Worm (Caenorhabditis elegans) whole organism, late embryonic: ENCODE results near the gene C30B5.6.

Source experiments
- K02D7.2 ChIP-seq: sonication (generic microtip); optimal IDR thresholded peaks from 2 replicates; lab custom pipeline; 2017; ENCODE audit warnings: mild to moderate bottlenecking, missing genetic modification characterization, missing compliant biosample characterization
- Y22D7AL.16 ChIP-seq: sonication (generic microtip); optimal IDR thresholded peaks from 2 replicates; lab custom pipeline; 2016; ENCODE audit warnings: missing genetic modification characterization, missing compliant biosample characterization
- ceh-14 ChIP-seq: sonication (generic microtip); optimal IDR thresholded peaks from 2 replicates; lab custom pipeline; 2016; ENCODE audit warnings: missing genotype, missing genetic modification characterization, missing compliant biosample characterization
- ceh-2 ChIP-seq: sonication (generic microtip); optimal IDR thresholded peaks from 2 replicates; lab custom pipeline; 2016; ENCODE audit warnings: missing genotype, missing genetic modification characterization, missing compliant biosample characterization
- ceh-24 ChIP-seq: sonication (generic microtip); optimal IDR thresholded peaks from 2 replicates; lab custom pipeline; 2016; ENCODE audit warnings: mild to moderate bottlenecking, missing genetic modification characterization, missing compliant biosample characterization
- ceh-30 ChIP-seq: fragments of 150-350 bp; optimal IDR thresholded peaks from 2 replicates; lab custom pipeline; 2014; ENCODE audit warnings: missing biosample characterization, missing genetic modification characterization
- ceh-45 ChIP-seq: fragments of 200-800 bp; sonication (Bioruptor generic); IDR thresholded peaks from 2 replicates; pipeline ENCODE4 v1.3.6; 2022; ENCODE audit warnings: missing genetic modification reagents, missing genetic modification characterization, missing compliant biosample characterization
- ceh-48 ChIP-seq: sonication (generic microtip); optimal IDR thresholded peaks from 2 replicates; lab custom pipeline; 2016; ENCODE audit warnings: missing genetic modification characterization, inconsistent platforms, missing compliant biosample characterization
- ceh-6 ChIP-seq: fragments of 200-800 bp; sonication (Bioruptor generic); optimal IDR thresholded peaks from 2 replicates; lab custom pipeline; 2018; ENCODE audit warnings: mild to moderate bottlenecking, missing genetic modification characterization, missing compliant biosample characterization
- ceh-9 ChIP-seq: sonication (generic microtip); optimal IDR thresholded peaks from 2 replicates; lab custom pipeline; 2016; ENCODE audit warnings: mild to moderate bottlenecking, missing genetic modification characterization, inconsistent platforms, missing compliant biosample characterization
- che-1 ChIP-seq: sonication (generic microtip); optimal IDR thresholded peaks from 2 replicates; lab custom pipeline; 2016; ENCODE audit warnings: mild to moderate bottlenecking, missing genetic modification characterization, missing compliant biosample characterization
- dve-1 ChIP-seq: sonication (generic microtip); optimal IDR thresholded peaks from 2 replicates; lab custom pipeline; 2017; ENCODE audit warnings: antibody characterized with exemption, mild to moderate bottlenecking, missing genetic modification characterization, missing compliant biosample characterization
- eyg-1 ChIP-seq: sonication (generic microtip); optimal IDR thresholded peaks from 2 replicates; lab custom pipeline; 2016; ENCODE audit warnings: missing genotype, missing genetic modification characterization, missing compliant biosample characterization
- fax-1 ChIP-seq: sonication (generic microtip); optimal IDR thresholded peaks from 2 replicates; lab custom pipeline; 2016; ENCODE audit warnings: missing genotype, missing genetic modification characterization, missing compliant biosample characterization
- fkh-10 ChIP-seq: fragments of 150-350 bp; optimal IDR thresholded peaks from 2 replicates; lab custom pipeline; 2014; ENCODE audit warnings: missing biosample characterization, missing genetic modification reagents, missing genetic modification characterization
- gmeb-2 ChIP-seq: sonication (generic microtip); optimal IDR thresholded peaks from 2 replicates; lab custom pipeline; 2016; ENCODE audit warnings: missing genetic modification characterization, inconsistent platforms, missing compliant biosample characterization
- hlh-13 ChIP-seq: fragments of 200-800 bp; sonication (Bioruptor generic); optimal IDR thresholded peaks from 2 replicates; lab custom pipeline; 2018; ENCODE audit warnings: mild to moderate bottlenecking, missing genetic modification characterization, missing compliant biosample characterization
- hlh-15 ChIP-seq: sonication (generic microtip); optimal IDR thresholded peaks from 2 replicates; lab custom pipeline; 2016; ENCODE audit warnings: missing genetic modification characterization, missing compliant biosample characterization
- hlh-6 ChIP-seq: sonication (generic microtip); optimal IDR thresholded peaks from 2 replicates; lab custom pipeline; 2016; ENCODE audit warnings: missing genotype, missing genetic modification characterization, missing compliant biosample characterization
- hlh-8 ChIP-seq: sonication (generic microtip); optimal IDR thresholded peaks from 2 replicates; lab custom pipeline; 2016; ENCODE audit warnings: missing genotype, missing genetic modification characterization, missing compliant biosample characterization
- lim-6 ChIP-seq: sonication (generic microtip); optimal IDR thresholded peaks from 2 replicates; lab custom pipeline; 2016; ENCODE audit warnings: missing genetic modification characterization, missing compliant biosample characterization
- lin-11 ChIP-seq: fragments of 200-800 bp; sonication (Bioruptor generic); optimal IDR thresholded peaks from 2 replicates; lab custom pipeline; 2018; ENCODE audit warnings: mild to moderate bottlenecking, missing genetic modification characterization, missing compliant biosample characterization
- madf-2 ChIP-seq: sonication (generic microtip); optimal IDR thresholded peaks from 2 replicates; lab custom pipeline; 2017; ENCODE audit warnings: missing genetic modification characterization, missing compliant biosample characterization
- nfya-1 ChIP-seq: sonication (generic microtip); optimal IDR thresholded peaks from 2 replicates; lab custom pipeline; 2017; ENCODE audit warnings: missing genetic modification characterization, mild to moderate bottlenecking, missing compliant biosample characterization, antibody characterized with exemption, moderate library complexity
- nhr-11 ChIP-seq: fragments of 150-350 bp; optimal IDR thresholded peaks from 2 replicates; lab custom pipeline; 2014; ENCODE audit warnings: missing biosample characterization, missing genetic modification characterization
- nhr-232 ChIP-seq: sonication (generic microtip); optimal IDR thresholded peaks from 2 replicates; lab custom pipeline; 2016; ENCODE audit warnings: missing genetic modification characterization, missing compliant biosample characterization
- odd-2 ChIP-seq: sonication (generic microtip); optimal IDR thresholded peaks from 2 replicates; lab custom pipeline; 2017; ENCODE audit warnings: antibody characterized with exemption, mild to moderate bottlenecking, missing genetic modification characterization, missing compliant biosample characterization
- pat-9 ChIP-seq: fragments of 200-800 bp; sonication (Bioruptor generic); optimal IDR thresholded peaks from 2 replicates; lab custom pipeline; 2018; ENCODE audit warnings: mild to moderate bottlenecking, missing genetic modification characterization, moderate library complexity, missing compliant biosample characterization
- pha-2 ChIP-seq: sonication (generic microtip); optimal IDR thresholded peaks from 2 replicates; lab custom pipeline; 2017; ENCODE audit warnings: mild to moderate bottlenecking, missing genetic modification characterization, missing compliant biosample characterization
- pqm-1 ChIP-seq: sonication (generic microtip); optimal IDR thresholded peaks from 2 replicates; lab custom pipeline; 2016; ENCODE audit warnings: missing genetic modification characterization, missing compliant biosample characterization
- sdc-2 ChIP-seq: sonication (generic microtip); optimal IDR thresholded peaks from 2 replicates; lab custom pipeline; 2016; ENCODE audit warnings: missing genotype, missing genetic modification characterization, missing compliant biosample characterization
- syd-9 ChIP-seq: sonication (generic microtip); optimal IDR thresholded peaks from 2 replicates; lab custom pipeline; 2016; ENCODE audit warnings: mild to moderate bottlenecking, missing genetic modification characterization, moderate library complexity, missing compliant biosample characterization
- tbx-7 ChIP-seq: sonication (generic microtip); optimal IDR thresholded peaks from 2 replicates; lab custom pipeline; 2016; ENCODE audit warnings: missing genotype, missing genetic modification characterization, missing compliant biosample characterization
- ttx-3 ChIP-seq: sonication (generic microtip); optimal IDR thresholded peaks from 2 replicates; lab custom pipeline; 2016; ENCODE audit warnings: missing genetic modification reagents, missing genetic modification characterization, missing compliant biosample characterization
- unc-42 ChIP-seq: sonication (generic microtip); optimal IDR thresholded peaks from 2 replicates; lab custom pipeline; 2016; ENCODE audit warnings: missing genotype, missing genetic modification characterization, missing compliant biosample characterization
- unc-86 ChIP-seq: sonication (generic microtip); optimal IDR thresholded peaks from 2 replicates; lab custom pipeline; 2016; ENCODE audit warnings: missing genetic modification characterization, missing compliant biosample characterization

Gene C30B5.6

DNA sequence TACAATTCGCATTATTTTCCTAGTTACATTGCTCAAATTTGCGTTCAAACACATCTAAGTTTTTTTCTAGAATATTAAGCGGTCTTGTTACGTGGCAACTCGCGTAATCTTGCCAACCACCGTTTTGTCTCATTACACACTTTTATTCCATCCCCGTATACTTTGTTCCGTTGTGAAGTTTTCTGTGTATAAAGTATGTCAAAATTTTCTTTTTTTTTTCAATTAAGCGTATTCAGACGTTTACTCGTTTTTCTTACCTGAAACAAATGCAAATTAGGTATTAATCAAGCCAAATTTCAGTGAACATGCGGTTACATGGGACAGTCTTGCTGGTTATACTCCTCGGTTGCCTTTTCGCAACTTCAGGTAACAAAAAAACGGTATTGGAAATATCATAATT lies 24.6 kb upstream of the C30B5.6 start, which contains the start of gene T24H7.2:
T24H7.2 (plus strand) TSS at position 301 of the 400 bp plus-strand sequence.
- TF ChIP-seq pat-9 (tag; lab: Kevin White, UChicago): no peak
- TF ChIP-seq fkh-10 (GFP tag; lab: Kevin White, UChicago): no peak
- TF ChIP-seq K02D7.2 (tag; lab: Kevin White, UChicago): no peak
- TF ChIP-seq pqm-1 (tag; lab: Kevin White, UChicago): no peak
- no peak for TF ChIP-seq unc-86 (tag; lab: Kevin White, UChicago)
- no peak for TF ChIP-seq odd-2 (tag; lab: Kevin White, UChicago)
- TF ChIP-seq ceh-14 (tag; lab: Kevin White, UChicago): no peak
- TF ChIP-seq lin-11: no peak
- TF ChIP-seq Y22D7AL.16 (tag; lab: Kevin White, UChicago): no peak
- no peak for TF ChIP-seq eyg-1
- no peak for TF ChIP-seq lim-6 (tag; lab: Kevin White, UChicago)
- TF ChIP-seq hlh-6 (tag; lab: Kevin White, UChicago): no peak

- TF ChIP-seq ceh-9 (tag; lab: Kevin White, UChicago) (no peak), fax-1 (no peak), unc-86 (tag; lab: Kevin White, UChicago) (no peak), dve-1 (tag; lab: Kevin White, UChicago) (no peak), pha-2 (tag; lab: Kevin White, UChicago) (no peak), madf-2 (tag; lab: Kevin White, UChicago) (no peak), hlh-15 (no peak)
- TF ChIP-seq, all 69 proteins: peak for 0
These were observed 23.6 kb upstream of the C30B5.6 start, which contains the start of gene lelo-1 for ce11 chrII:6246054-6246453. Gene lelo-1 (plus strand): TSS chrII:6246354.

DNA sequence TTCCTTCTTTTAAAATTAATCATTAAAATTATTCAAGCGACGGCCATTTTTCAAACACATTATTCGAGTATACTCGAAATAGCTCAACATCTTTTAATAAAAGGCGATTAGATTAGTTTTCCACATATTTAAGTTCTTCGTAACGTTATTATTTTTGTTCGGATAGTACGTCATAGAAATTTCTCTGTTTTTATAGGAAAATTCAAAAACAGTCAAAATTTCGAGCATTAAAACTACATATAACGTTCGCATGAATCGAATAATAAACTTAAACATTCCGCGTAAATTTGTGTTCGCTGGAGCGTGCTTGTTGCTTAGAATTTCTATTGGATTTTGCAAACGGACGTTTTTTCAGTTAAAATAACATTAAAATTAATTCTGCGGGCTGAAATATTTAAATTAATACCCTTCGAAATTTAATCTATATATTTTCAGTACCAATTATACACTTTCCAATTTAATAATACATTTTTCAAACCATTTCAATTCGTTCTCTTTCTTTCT lies 22.8 kb upstream of the C30B5.6 start, which contains the start of gene blos-4:
blos-4 (plus strand) TSS at position 51 of the 504 bp plus-strand sequence.
- TF ChIP-seq ceh-48 (tag; lab: Kevin White, UChicago) (no peak), ceh-24 (tag; lab: Kevin White, UChicago) (no peak), nhr-232 (tag; lab: Kevin White, UChicago) (no peak), odd-2 (tag; lab: Kevin White, UChicago) (no peak), che-1 (tag; lab: Kevin White, UChicago) (no peak), gmeb-2 (tag; lab: Kevin White, UChicago) (no peak), ceh-9 (tag; lab: Kevin White, UChicago) (no peak), ceh-30 (no peak), dve-1 (tag; lab: Kevin White, UChicago) (no peak), lin-11 (no peak), ceh-14 (tag; lab: Kevin White, UChicago) (no peak), fax-1 (no peak), ttx-3 (tag; lab: Kevin White, UChicago) (no peak)

DNA sequence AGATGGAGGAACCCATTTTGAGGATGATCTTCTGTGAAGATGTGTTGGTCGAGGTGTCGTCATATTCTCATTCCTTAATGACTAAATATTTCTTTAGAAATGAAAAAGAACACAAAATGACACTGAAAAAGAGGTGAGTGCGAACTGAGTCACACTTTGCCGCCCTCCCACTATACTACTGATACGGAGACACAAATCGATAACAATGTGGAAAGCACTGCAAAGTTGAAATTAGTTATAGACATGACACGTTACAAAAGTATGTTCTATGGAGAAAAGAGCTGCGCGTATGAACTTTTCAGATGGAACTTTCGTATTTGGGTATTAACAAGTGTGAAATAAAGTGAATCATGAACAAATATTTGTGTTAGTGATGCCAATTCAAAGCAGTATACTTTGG lies 21.7 kb upstream of the C30B5.6 start, which contains the start of gene tat-4:
tat-4 (minus strand) TSS at position 117 of the 400 bp plus-strand sequence.
- no peak for TF ChIP-seq ceh-6 (GFP tag; lab: Kevin White, UChicago)
- TF ChIP-seq ceh-24 (tag; lab: Kevin White, UChicago): no peak
- TF ChIP-seq unc-42: no peak
- no peak for TF ChIP-seq odd-2 (tag; lab: Kevin White, UChicago)
- no peak for TF ChIP-seq syd-9 (tag; lab: Kevin White, UChicago)
- no peak for TF ChIP-seq K02D7.2 (tag; lab: Kevin White, UChicago)
- TF ChIP-seq fax-1: no peak
- TF ChIP-seq hlh-13 (GFP tag; lab: Kevin White, UChicago): no peak
- TF ChIP-seq ceh-45 (GFP tag; lab: Robert Waterston, UW): no peak
- no peak for TF ChIP-seq ceh-2 (tag; lab: Kevin White, UChicago)
- no peak for TF ChIP-seq ceh-30
- TF ChIP-seq unc-86 (tag; lab: Kevin White, UChicago): no peak
- no peak for TF ChIP-seq nhr-11 (tag; lab: Kevin White, UChicago)
- TF ChIP-seq sdc-2 (tag; lab: Kevin White, UChicago): no peak
- no peak for TF ChIP-seq tbx-7 (tag; lab: Kevin White, UChicago)
- no peak for TF ChIP-seq nfya-1 (tag; lab: Kevin White, UChicago)
- no peak for TF ChIP-seq eyg-1
- no peak for TF ChIP-seq hlh-8 (tag; lab: Kevin White, UChicago)
- no peak for TF ChIP-seq pat-9 (tag; lab: Kevin White, UChicago)
